Fruit fly (Drosophila melanogaster) whole organism, prepupa: ENCODE data around the gene APC7.

Source experiments
- Blimp-1 ChIP-seq: fragments of 200-800 bp; sonication (Bioruptor generic); optimal IDR thresholded peaks from 3 replicates; lab custom pipeline; 2017; ENCODE audit warnings: missing biosample characterization, missing genetic modification characterization, mild to moderate bottlenecking, moderate library complexity, missing genetic modification reagents
- CG10631 ChIP-seq: fragments of 200-800 bp; sonication (Bioruptor generic); optimal IDR thresholded peaks from 2 replicates; lab custom pipeline; 2016; ENCODE audit warnings: missing biosample characterization, missing genetic modification characterization
- CG10669 ChIP-seq: fragments of 200-800 bp; sonication (Bioruptor generic); optimal IDR thresholded peaks from 3 replicates; lab custom pipeline; 2018; ENCODE audit warnings: missing biosample characterization, mild to moderate bottlenecking, missing genetic modification characterization, moderate library complexity
- CG11294 ChIP-seq: fragments of 200-800 bp; sonication (Bioruptor generic); IDR thresholded peaks from 2 replicates; pipeline ENCODE4 v1.3.6; 2022; ENCODE audit warnings: missing biosample characterization, missing genetic modification characterization
- CG11902 ChIP-seq: fragments of 200-800 bp; sonication (Bioruptor generic); optimal IDR thresholded peaks from 3 replicates; lab custom pipeline; 2016; ENCODE audit warnings: missing biosample characterization, missing genetic modification characterization
- CG15336 ChIP-seq: fragments of 200-800 bp; sonication (Bioruptor generic); IDR thresholded peaks from 2 replicates; pipeline ENCODE4 v1.3.6; 2022; ENCODE audit warnings: missing biosample characterization, missing genetic modification characterization
- CG1621 ChIP-seq: fragments of 200-800 bp; sonication (Bioruptor generic); optimal IDR thresholded peaks from 3 replicates; lab custom pipeline; 2018; ENCODE audit warnings: missing biosample characterization, mild to moderate bottlenecking, missing genetic modification characterization
- CG16779 ChIP-seq: fragments of 200-800 bp; sonication (Bioruptor generic); optimal IDR thresholded peaks from 3 replicates; lab custom pipeline; 2017; ENCODE audit warnings: missing biosample characterization, mild to moderate bottlenecking, missing genetic modification characterization
- CG3032 ChIP-seq: fragments of 200-800 bp; optimal IDR thresholded peaks from 2 replicates; lab custom pipeline; 2019; ENCODE audit warnings: missing biosample characterization, mild to moderate bottlenecking, missing genetic modification characterization, moderate library complexity
- CG34406 ChIP-seq: fragments of 200-800 bp; sonication (Bioruptor generic); optimal IDR thresholded peaks from 3 replicates; lab custom pipeline; 2016; ENCODE audit warnings: missing biosample characterization, missing genetic modification characterization
- CG3919 ChIP-seq: fragments of 200-800 bp; sonication (Bioruptor generic); optimal IDR thresholded peaks from 3 replicates; lab custom pipeline; 2016; ENCODE audit warnings: missing biosample characterization, missing genetic modification characterization
- CG4318 ChIP-seq: fragments of 200-800 bp; sonication (Bioruptor generic); optimal IDR thresholded peaks from 3 replicates; lab custom pipeline; 2017; ENCODE audit warnings: missing biosample characterization, mild to moderate bottlenecking, missing genetic modification characterization
- CG6163 ChIP-seq: fragments of 200-800 bp; sonication (Bioruptor generic); IDR thresholded peaks from 3 replicates; pipeline ENCODE4 v1.3.6; 2022; ENCODE audit warnings: missing biosample characterization, missing genetic modification characterization
- CG6276 ChIP-seq: fragments of 200-800 bp; sonication (Bioruptor generic); optimal IDR thresholded peaks from 2 replicates; lab custom pipeline; 2017; ENCODE audit warnings: missing biosample characterization, mild to moderate bottlenecking, missing genetic modification characterization
- CG6792 ChIP-seq: fragments of 200-800 bp; sonication (Bioruptor generic); optimal IDR thresholded peaks from 3 replicates; lab custom pipeline; 2016; ENCODE audit warnings: missing biosample characterization, missing genetic modification characterization
- CG6808 ChIP-seq: fragments of 200-800 bp; sonication (Bioruptor generic); optimal IDR thresholded peaks from 3 replicates; lab custom pipeline; 2017; ENCODE audit warnings: missing biosample characterization, missing genetic modification characterization, mild to moderate bottlenecking, moderate library complexity, missing genetic modification reagents
- CG7368 ChIP-seq: fragments of 200-800 bp; sonication (Bioruptor generic); optimal IDR thresholded peaks from 3 replicates; lab custom pipeline; 2016; ENCODE audit warnings: missing biosample characterization, missing genetic modification characterization
- CG8119 ChIP-seq: fragments of 200-800 bp; sonication (Bioruptor generic); IDR thresholded peaks from 3 replicates; pipeline ENCODE4 v1.3.6; 2022; ENCODE audit warnings: missing biosample characterization, missing genetic modification characterization
- CG8632 ChIP-seq: fragments of 200-800 bp; sonication (Bioruptor generic); optimal IDR thresholded peaks from 3 replicates; lab custom pipeline; 2016; ENCODE audit warnings: missing biosample characterization, missing genetic modification characterization
- CG9139 ChIP-seq: fragments of 200-800 bp; sonication (Bioruptor generic); optimal IDR thresholded peaks from 3 replicates; lab custom pipeline; 2017; ENCODE audit warnings: missing biosample characterization, mild to moderate bottlenecking, missing genetic modification characterization
- Eip75B ChIP-seq: fragments of 200-800 bp; sonication (Bioruptor generic); optimal IDR thresholded peaks from 3 replicates; lab custom pipeline; 2016; ENCODE audit warnings: missing biosample characterization, missing genetic modification characterization
- Eip78C ChIP-seq: fragments of 200-800 bp; sonication (Bioruptor generic); peaks from one replicate; lab custom pipeline; 2016; ENCODE audit warnings: missing biosample characterization, missing genetic modification characterization
- Eip93F ChIP-seq: fragments of 200-800 bp; sonication (Bioruptor generic); optimal IDR thresholded peaks from 2 replicates; lab custom pipeline; 2016; ENCODE audit warnings: missing biosample characterization, mild to moderate bottlenecking, missing genetic modification characterization
- Ets21C ChIP-seq: fragments of 200-800 bp; sonication (Bioruptor generic); optimal IDR thresholded peaks from 3 replicates; lab custom pipeline; 2016; ENCODE audit warnings: missing biosample characterization, missing genetic modification characterization
- Ets96B ChIP-seq: fragments of 200-800 bp; optimal IDR thresholded peaks from 2 replicates; lab custom pipeline; 2019; ENCODE audit warnings: missing biosample characterization, mild to moderate bottlenecking, missing genetic modification characterization, moderate library complexity
- Gug ChIP-seq: fragments of 200-800 bp; sonication (Bioruptor generic); IDR thresholded peaks from 2 replicates; pipeline ENCODE4 v1.3.6; 2022; ENCODE audit warnings: missing biosample characterization, missing genetic modification characterization
- Hr38 ChIP-seq: sonication (Bioruptor generic); optimal IDR thresholded peaks from 2 replicates; lab custom pipeline; 2016; ENCODE audit warnings: missing biosample characterization, missing genetic modification characterization
- Hr39 ChIP-seq: fragments of 200-800 bp; sonication (Bioruptor generic); optimal IDR thresholded peaks from 2 replicates; lab custom pipeline; 2016; ENCODE audit warnings: missing biosample characterization, missing genetic modification characterization
- Lpt ChIP-seq: fragments of 200-800 bp; sonication (Bioruptor generic); optimal IDR thresholded peaks from 3 replicates; lab custom pipeline; 2016; ENCODE audit warnings: missing biosample characterization, missing genetic modification characterization
- Met ChIP-seq: fragments of 200-800 bp; sonication (Bioruptor generic); optimal IDR thresholded peaks from 3 replicates; lab custom pipeline; 2016; ENCODE audit warnings: missing biosample characterization, missing genetic modification characterization
- Smox ChIP-seq: fragments of 200-800 bp; sonication (Bioruptor generic); optimal IDR thresholded peaks from 3 replicates; lab custom pipeline; 2016; ENCODE audit warnings: missing biosample characterization, missing genetic modification characterization
- Sox102F ChIP-seq: fragments of 200-800 bp; sonication (Bioruptor generic); optimal IDR thresholded peaks from 2 replicates; lab custom pipeline; 2016; ENCODE audit warnings: missing biosample characterization, mild to moderate bottlenecking, missing genetic modification characterization
- Sox14 ChIP-seq: fragments of 200-800 bp; sonication (Bioruptor generic); optimal IDR thresholded peaks from 3 replicates; lab custom pipeline; 2016; ENCODE audit warnings: missing biosample characterization, missing genetic modification characterization
- Sox15 ChIP-seq: fragments of 200-800 bp; sonication (Bioruptor generic); optimal IDR thresholded peaks from 3 replicates; lab custom pipeline; 2016; ENCODE audit warnings: missing biosample characterization, missing genetic modification characterization
- acj6 ChIP-seq: fragments of 200-800 bp; sonication (Bioruptor generic); optimal IDR thresholded peaks from 3 replicates; lab custom pipeline; 2016; ENCODE audit warnings: missing biosample characterization, missing genetic modification characterization
- dac ChIP-seq: fragments of 200-800 bp; sonication (Bioruptor generic); optimal IDR thresholded peaks from 2 replicates; lab custom pipeline; 2017; ENCODE audit warnings: missing biosample characterization, mild to moderate bottlenecking, missing genetic modification characterization
- dsx ChIP-seq: fragments of 200-800 bp; optimal IDR thresholded peaks from 3 replicates; lab custom pipeline; 2019; ENCODE audit warnings: missing biosample characterization, mild to moderate bottlenecking, missing genetic modification characterization, moderate library complexity; ENCODE audit not compliant: poor library complexity, severe bottlenecking
- eg ChIP-seq: fragments of 200-800 bp; sonication (Bioruptor generic); IDR thresholded peaks from 3 replicates; pipeline ENCODE4 v1.3.6; 2022; ENCODE audit warnings: missing biosample characterization, missing genetic modification characterization
- esn ChIP-seq: fragments of 200-800 bp; sonication (Bioruptor generic); optimal IDR thresholded peaks from 2 replicates; lab custom pipeline; 2016; ENCODE audit warnings: missing biosample characterization, mild to moderate bottlenecking, missing genetic modification characterization, moderate library complexity
- fd85E ChIP-seq: fragments of 200-800 bp; sonication (Bioruptor generic); optimal IDR thresholded peaks from 3 replicates; lab custom pipeline; 2016; ENCODE audit warnings: missing biosample characterization, missing genetic modification characterization
- fkh ChIP-seq: fragments of 200-800 bp; sonication (Bioruptor generic); optimal IDR thresholded peaks from 3 replicates; lab custom pipeline; 2017; ENCODE audit warnings: missing biosample characterization, mild to moderate bottlenecking, missing genetic modification characterization, moderate library complexity
- lz ChIP-seq: fragments of 200-800 bp; sonication (Bioruptor generic); optimal IDR thresholded peaks from 3 replicates; lab custom pipeline; 2016; ENCODE audit warnings: missing biosample characterization, missing genetic modification characterization
- spab ChIP-seq: fragments of 200-800 bp; sonication (Bioruptor generic); optimal IDR thresholded peaks from 2 replicates; lab custom pipeline; 2017; ENCODE audit warnings: missing biosample characterization, mild to moderate bottlenecking, missing genetic modification characterization, missing genetic modification reagents
- ss ChIP-seq, 2 experiments: fragments of 200-800 bp; sonication (Bioruptor generic); optimal IDR thresholded peaks; 2 replicates in 1 of 2; 3 replicates in 1 of 2; lab custom pipeline; 2017 to 2018; ENCODE audit warnings: mild to moderate bottlenecking in 2 of 2, missing biosample characterization in 2 of 2, missing genetic modification characterization in 2 of 2, moderate library complexity in 1 of 2
- svp ChIP-seq: fragments of 200-800 bp; sonication (Bioruptor generic); peaks from one replicate; lab custom pipeline; 2016; ENCODE audit warnings: missing biosample characterization, missing genetic modification characterization
- topi ChIP-seq: fragments of 200-800 bp; sonication (Bioruptor generic); optimal IDR thresholded peaks from 3 replicates; lab custom pipeline; 2016; ENCODE audit warnings: missing biosample characterization, missing genetic modification characterization
- vri ChIP-seq: fragments of 200-800 bp; sonication (Bioruptor generic); optimal IDR thresholded peaks from 3 replicates; lab custom pipeline; 2016; ENCODE audit warnings: missing biosample characterization, mild to moderate bottlenecking, missing genetic modification characterization

APC7 gene

DNA sequence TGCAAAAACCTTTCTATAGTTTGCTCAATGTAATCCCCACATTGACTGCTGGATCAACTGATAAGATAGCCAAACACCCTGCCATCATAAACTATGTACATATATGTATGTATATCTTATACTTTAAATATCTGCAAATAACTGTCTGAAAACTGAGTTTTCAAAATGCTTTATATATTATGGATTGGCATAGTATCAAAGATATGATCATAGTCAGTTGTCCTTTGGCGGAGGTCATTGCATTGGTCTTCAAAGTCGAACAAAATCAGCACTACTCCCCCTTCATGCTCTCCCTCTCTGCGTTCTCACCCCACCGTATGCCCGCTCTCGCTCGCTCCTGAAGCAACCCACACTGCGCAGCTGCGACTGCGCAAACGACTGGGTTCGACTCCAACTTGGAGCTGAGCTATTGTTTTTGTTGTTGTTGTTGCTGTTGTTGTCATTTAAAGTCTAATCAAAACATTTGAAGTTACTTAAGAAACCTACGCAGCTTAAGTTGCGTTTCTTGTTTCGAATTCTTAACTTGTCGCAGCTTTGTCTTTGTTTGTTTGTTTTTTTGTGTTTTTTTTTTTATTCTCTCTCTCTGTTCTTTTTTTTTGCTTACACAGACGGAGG is 28.2 kb downstream of the APC7 start (continued):
- TF ChIP-seq ss (GFP tag; optimal IDR thresholded peaks at IDR 0.05; lab: Kevin White, UChicago) (no peak), Blimp-1 (GFP tag; lab: Kevin White, UChicago) (no peak), CG6808 (no peak), CG6792 (GFP tag; lab: Kevin White, UChicago) (no peak), CG15336 (0 out of 2 replicates have a peak, but pooled peaks have one; percentile 8), spab (GFP tag; lab: Kevin White, UChicago) (no peak), fkh (GFP tag; lab: Kevin White, UChicago) (peak; percentile 4), Eip75B (no peak), Lpt (GFP tag; lab: Kevin White, UChicago) (no peak), CG3032 (no peak), dsx (GFP tag; lab: Kevin White, UChicago) (no peak), Sox102F (GFP tag; lab: Kevin White, UChicago) (no peak), dac (GFP tag; lab: Kevin White, UChicago) (no peak), CG6276 (GFP tag; lab: Kevin White, UChicago) (no peak), CG7368 (no peak), CG34406 (GFP tag; lab: Kevin White, UChicago) (no peak), Smox (GFP tag; lab: Kevin White, UChicago) (no peak), Ets96B (tag; lab: Kevin White, UChicago) (no peak), eg (GFP tag; lab: Robert Waterston, UW) (0 out of 3 replicates have a peak, but pooled peaks have one; percentile 22), CG9139 (no peak), svp (no peak), topi (GFP tag; lab: Kevin White, UChicago) (peak; percentile 9), Hr38 (GFP tag; lab: Kevin White, UChicago) (no peak)

DNA sequence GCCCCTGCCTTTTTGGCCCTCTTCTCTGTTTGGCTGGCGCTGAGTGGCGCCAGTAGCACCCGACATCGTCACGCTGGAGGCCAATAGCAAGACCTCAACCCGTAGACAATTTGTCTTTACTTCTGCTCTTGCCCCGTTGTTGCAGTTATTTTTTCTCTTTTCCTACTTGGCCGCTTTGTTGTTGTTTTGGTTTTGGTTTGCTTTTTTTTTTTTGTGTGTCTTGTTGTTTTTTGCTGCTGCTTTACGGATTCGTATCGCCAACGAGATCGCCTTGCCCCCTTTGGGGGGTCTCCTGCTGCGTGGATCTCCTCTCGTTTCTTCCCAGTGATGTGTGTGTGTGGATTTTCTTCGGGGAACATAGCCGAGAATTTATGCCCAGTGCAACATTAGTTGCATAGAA is 35.0 kb downstream of the APC7 start:
- no peak for TF ChIP-seq fd85E (GFP tag; lab: Kevin White, UChicago)
- peak; percentile 54 for TF ChIP-seq CG6808
- TF ChIP-seq Eip78C = peak; percentile 47
- TF ChIP-seq Sox102F (GFP tag; lab: Kevin White, UChicago) = no peak
- no peak for TF ChIP-seq esn (GFP tag; lab: Kevin White, UChicago)
- peak; percentile 85 for TF ChIP-seq eg (GFP tag; lab: Robert Waterston, UW)
- TF ChIP-seq CG10669 = peak; percentile 10
- peak; percentile 91 for TF ChIP-seq CG8119 (GFP tag; lab: Robert Waterston, UW)
- no peak for TF ChIP-seq svp
- peak; percentile 55 for TF ChIP-seq dsx (GFP tag; lab: Kevin White, UChicago)
- TF ChIP-seq fkh (GFP tag; lab: Kevin White, UChicago) = no peak
- TF ChIP-seq CG3032 = peak; percentile 14
- no peak for TF ChIP-seq CG8632 (GFP tag; lab: Kevin White, UChicago)
- no peak for TF ChIP-seq lz (GFP tag; lab: Kevin White, UChicago)
- peak; percentile 35 for TF ChIP-seq Gug
- TF ChIP-seq Hr38 (GFP tag; lab: Kevin White, UChicago) = no peak
- no peak for TF ChIP-seq CG11294
- peak; percentile 70 for TF ChIP-seq CG6276 (GFP tag; lab: Kevin White, UChicago)
- no peak for TF ChIP-seq Hr39
- TF ChIP-seq CG34406 (GFP tag; lab: Kevin White, UChicago) = no peak
- TF ChIP-seq CG4318 (GFP tag; lab: Kevin White, UChicago) = no peak
- no peak for TF ChIP-seq topi (GFP tag; lab: Kevin White, UChicago)
- no peak for TF ChIP-seq CG11902 (GFP tag; lab: Kevin White, UChicago)
- no peak for TF ChIP-seq Eip93F
- TF ChIP-seq CG3919 = peak; percentile 1
- TF ChIP-seq acj6 (GFP tag; lab: Kevin White, UChicago) = peak; percentile 0
- no peak for TF ChIP-seq Sox15
- TF ChIP-seq ss (GFP tag; optimal IDR thresholded peaks at IDR 0.05; lab: Kevin White, UChicago) = peak; percentile 68 to 71
- no peak for TF ChIP-seq CG7368
- peak; percentile 84 for TF ChIP-seq CG6163 (GFP tag; lab: Robert Waterston, UW)
- peak; percentile 57 for TF ChIP-seq CG9139
- TF ChIP-seq Ets96B (tag; lab: Kevin White, UChicago) = no peak
- no peak for TF ChIP-seq vri
- TF ChIP-seq CG10631 (GFP tag; lab: Kevin White, UChicago) = no peak
- TF ChIP-seq Ets21C (GFP tag; lab: Kevin White, UChicago) = no peak
- TF ChIP-seq Eip75B = peak; percentile 22
- TF ChIP-seq CG1621 (tag; lab: Kevin White, UChicago) = peak; percentile 27
- TF ChIP-seq Sox14 = peak; percentile 6
- no peak for TF ChIP-seq Met (GFP tag; lab: Kevin White, UChicago)
- peak; percentile 55 for TF ChIP-seq CG16779 (tag; lab: Kevin White, UChicago)
